Worm (Caenorhabditis elegans) whole organism, mixed stage, embryonic: ENCODE results near the gene rga-1.

ENCODE experiments used
- nhr-12 ChIP-seq: fragments of 150-350 bp; optimal IDR thresholded peaks from 2 replicates; lab custom pipeline; 2014; ENCODE audit warnings: missing biosample characterization, missing genetic modification characterization
- nhr-28 ChIP-seq: fragments of 150-350 bp; optimal IDR thresholded peaks from 2 replicates; lab custom pipeline; 2014; ENCODE audit warnings: missing biosample characterization, missing genetic modification characterization
- ztf-11 ChIP-seq: fragments of 150-350 bp; optimal IDR thresholded peaks from 2 replicates; lab custom pipeline; 2014; ENCODE audit warnings: missing biosample characterization, missing genetic modification characterization

ce11 chrII:11464427-11464944 lies at the start of gene rga-1, which contains the start of gene aars-1:
- TF ChIP-seq nhr-12, result no peak
- no peak for TF ChIP-seq ztf-11 (tag; lab: Kevin White, UChicago)
- TF ChIP-seq nhr-28 (tag; lab: Kevin White, UChicago), result no peak
